Worm (Caenorhabditis elegans) whole organism, young adult: ENCODE measurements around the gene prx-5.
A peak's percentile ranks its signal among the peaks of the same experiment; 100 is the strongest.

Source experiments
- B0336.3 ChIP-seq: fragments of 200-800 bp; sonication (Bioruptor generic); IDR thresholded peaks from 2 replicates; pipeline ENCODE4 v1.3.6; 2022; ENCODE audit warnings: missing genetic modification characterization, missing compliant biosample characterization
- T07F8.4 ChIP-seq: sonication (generic microtip); optimal IDR thresholded peaks from 2 replicates; lab custom pipeline; 2016; ENCODE audit warnings: mild to moderate bottlenecking, missing genetic modification characterization, moderate library complexity, missing compliant biosample characterization
- Y56A3A.18 ChIP-seq: fragments of 200-800 bp; sonication (Bioruptor generic); IDR thresholded peaks from 2 replicates; pipeline ENCODE4 v1.3.6; 2022; ENCODE audit warnings: missing genetic modification reagents, missing genetic modification characterization, missing compliant biosample characterization
- athp-1 ChIP-seq: sonication (generic microtip); optimal IDR thresholded peaks from 2 replicates; lab custom pipeline; 2017; ENCODE audit warnings: mild to moderate bottlenecking, missing genetic modification characterization, missing compliant biosample characterization
- attf-5 ChIP-seq: fragments of 200-800 bp; sonication (Bioruptor generic); optimal IDR thresholded peaks from 2 replicates; lab custom pipeline; 2018; ENCODE audit warnings: mild to moderate bottlenecking, missing genetic modification characterization, missing compliant biosample characterization
- attf-6 ChIP-seq: fragments of 200-800 bp; sonication (Bioruptor generic); IDR thresholded peaks from 2 replicates; pipeline ENCODE4 v1.3.6; 2022; ENCODE audit warnings: missing genetic modification reagents, missing genetic modification characterization, missing compliant biosample characterization
- cebp-1 ChIP-seq, 2 experiments: fragments of 200-800 bp in 1 of 2; sonication (Bioruptor generic) in 1 of 2; sonication (generic microtip) in 1 of 2; IDR thresholded peaks in 1 of 2; optimal IDR thresholded peaks in 1 of 2; 2 replicates each; pipeline versions ENCODE4 v1.3.6 to Lab custom; 2017 to 2022; ENCODE audit warnings: missing compliant biosample characterization in 2 of 2, missing genetic modification characterization in 2 of 2, mild to moderate bottlenecking in 1 of 2, missing genetic modification reagents in 1 of 2, moderate library complexity in 1 of 2
- ceh-100 ChIP-seq: fragments of 200-800 bp; sonication (Bioruptor generic); IDR thresholded peaks from 2 replicates; pipeline ENCODE4 v1.3.6; 2022; ENCODE audit warnings: missing genetic modification reagents, missing genetic modification characterization, missing compliant biosample characterization
- ceh-40 ChIP-seq: fragments of 200-800 bp; sonication (Bioruptor generic); IDR thresholded peaks from 2 replicates; pipeline ENCODE4 v1.3.6; 2022; ENCODE audit warnings: missing genetic modification characterization, missing compliant biosample characterization
- ceh-58 ChIP-seq: fragments of 200-800 bp; sonication (Bioruptor generic); IDR thresholded peaks from 2 replicates; pipeline ENCODE4 v1.3.6; 2022; ENCODE audit warnings: missing genetic modification characterization, missing compliant biosample characterization
- dpff-1 ChIP-seq: sonication (generic microtip); optimal IDR thresholded peaks from 2 replicates; lab custom pipeline; 2017; ENCODE audit warnings: mild to moderate bottlenecking, missing genetic modification characterization, missing compliant biosample characterization
- efl-1 ChIP-seq: fragments of 150-350 bp; optimal IDR thresholded peaks from 2 replicates; lab custom pipeline; 2014; ENCODE audit warnings: missing biosample characterization, missing genetic modification reagents, missing genetic modification characterization
- egl-44 ChIP-seq: fragments of 200-800 bp; sonication (Bioruptor generic); IDR thresholded peaks from 2 replicates; pipeline ENCODE4 v1.3.6; 2022; ENCODE audit warnings: missing genetic modification reagents, missing genetic modification characterization, missing compliant biosample characterization
- gei-17 ChIP-seq: fragments of 200-800 bp; sonication (Bioruptor generic); optimal IDR thresholded peaks from 2 replicates; lab custom pipeline; 2018; ENCODE audit warnings: mild to moderate bottlenecking, missing genetic modification characterization, missing compliant biosample characterization
- hlh-12 ChIP-seq: sonication (generic microtip); optimal IDR thresholded peaks from 2 replicates; lab custom pipeline; 2016; ENCODE audit warnings: missing genetic modification characterization, missing compliant biosample characterization
- hlh-26 ChIP-seq: fragments of 200-800 bp; sonication (Bioruptor generic); conservative IDR thresholded peaks from 2 replicates; pipeline ENCODE4 v1.3.6; 2022; ENCODE audit warnings: missing genetic modification reagents, missing genetic modification characterization, missing compliant biosample characterization
- lin-26 ChIP-seq: fragments of 200-800 bp; sonication (Bioruptor generic); IDR thresholded peaks from 2 replicates; pipeline ENCODE4 v1.3.6; 2022; ENCODE audit warnings: missing genetic modification reagents, missing genetic modification characterization, missing compliant biosample characterization
- lin-35 ChIP-seq, 3 experiments: fragments of 150-350 bp in 2 of 3; sonication (generic microtip) in 1 of 3; optimal IDR thresholded peaks; 2 replicates each; lab custom pipeline; 2014 to 2018; ENCODE audit warnings: missing biosample characterization in 3 of 3, missing genetic modification characterization in 3 of 3, missing genetic modification reagents in 3 of 3
- lin-54 ChIP-seq: fragments of 200-800 bp; sonication (Bioruptor generic); optimal IDR thresholded peaks from 2 replicates; lab custom pipeline; 2018; ENCODE audit warnings: mild to moderate bottlenecking, missing genetic modification characterization, missing compliant biosample characterization
- lsy-27 ChIP-seq: sonication (generic microtip); optimal IDR thresholded peaks from 2 replicates; lab custom pipeline; 2017; ENCODE audit warnings: missing genetic modification characterization, mild to moderate bottlenecking, missing compliant biosample characterization, antibody characterized with exemption, missing genotype, borderline replicate concordance; ENCODE audit not compliant: insufficient read depth
- madf-3 ChIP-seq: fragments of 200-800 bp; sonication (Bioruptor generic); IDR thresholded peaks from 2 replicates; pipeline ENCODE4 v1.3.6; 2022; ENCODE audit warnings: missing genetic modification reagents, missing genetic modification characterization, missing compliant biosample characterization
- madf-8 ChIP-seq: fragments of 200-800 bp; sonication (Bioruptor generic); conservative IDR thresholded peaks from 2 replicates; pipeline ENCODE4 v1.3.6; 2022; ENCODE audit warnings: missing genetic modification reagents, missing genetic modification characterization, missing compliant biosample characterization
- mcd-1 ChIP-seq: fragments of 200-800 bp; sonication (Bioruptor generic); IDR thresholded peaks from 2 replicates; pipeline ENCODE4 v1.3.6; 2022; ENCODE audit warnings: missing genetic modification reagents, missing genetic modification characterization, missing compliant biosample characterization
- nfya-1 ChIP-seq: sonication (generic microtip); optimal IDR thresholded peaks from 2 replicates; lab custom pipeline; 2017; ENCODE audit warnings: antibody characterized with exemption, missing compliant biosample characterization, missing genetic modification characterization, borderline replicate concordance; ENCODE audit not compliant: insufficient read depth
- nhr-179 ChIP-seq: sonication (generic microtip); optimal IDR thresholded peaks from 2 replicates; lab custom pipeline; 2016; ENCODE audit warnings: mild to moderate bottlenecking, missing genetic modification characterization, missing compliant biosample characterization
- nhr-27 ChIP-seq: fragments of 200-800 bp; sonication (Bioruptor generic); optimal IDR thresholded peaks from 2 replicates; lab custom pipeline; 2018; ENCODE audit warnings: mild to moderate bottlenecking, missing genetic modification characterization, moderate library complexity, missing compliant biosample characterization
- nhr-80 ChIP-seq: sonication (generic microtip); optimal IDR thresholded peaks from 2 replicates; lab custom pipeline; 2016; ENCODE audit warnings: missing genetic modification characterization, missing compliant biosample characterization
- rec-8 ChIP-seq, 2 experiments: sonication (generic microtip); optimal IDR thresholded peaks; 2 replicates each; lab custom pipeline; 2016; ENCODE audit warnings: mild to moderate bottlenecking in 2 of 2, missing genetic modification characterization in 2 of 2, missing genetic modification reagents in 2 of 2, missing genotype in 2 of 2, missing biosample characterization in 1 of 2, missing compliant biosample characterization in 1 of 2, moderate library complexity in 1 of 2
- repo-1 ChIP-seq: sonication (generic microtip); optimal IDR thresholded peaks from 2 replicates; lab custom pipeline; 2017; ENCODE audit warnings: mild to moderate bottlenecking, missing genetic modification characterization, missing compliant biosample characterization
- rpc-1 ChIP-seq, 2 experiments: fragments of 150-350 bp in 1 of 2; sonication (generic microtip) in 1 of 2; optimal IDR thresholded peaks; 2 replicates each; lab custom pipeline; 2014 to 2018; ENCODE audit warnings: missing biosample characterization in 1 of 2, missing genetic modification characterization in 1 of 2, missing genetic modification reagents in 1 of 2, missing genotype in 1 of 2
- sea-2 ChIP-seq: fragments of 200-800 bp; sonication (Bioruptor generic); IDR thresholded peaks from 2 replicates; pipeline ENCODE4 v1.3.6; 2022; ENCODE audit warnings: missing genetic modification characterization, missing compliant biosample characterization
- snpc-1.1 ChIP-seq: sonication (generic microtip); optimal IDR thresholded peaks from 2 replicates; lab custom pipeline; 2017; ENCODE audit warnings: missing genetic modification characterization, mild to moderate bottlenecking, missing compliant biosample characterization, antibody characterized with exemption, moderate library complexity, missing genotype, missing genetic modification reagents; ENCODE audit not compliant: insufficient read depth
- snpc-1.3 ChIP-seq: sonication (generic microtip); optimal IDR thresholded peaks from 2 replicates; lab custom pipeline; 2017; ENCODE audit warnings: missing genetic modification characterization, mild to moderate bottlenecking, missing compliant biosample characterization, antibody characterized with exemption, moderate library complexity, missing genotype, missing genetic modification reagents; ENCODE audit not compliant: insufficient read depth
- somi-1 ChIP-seq: fragments of 200-800 bp; sonication (Bioruptor generic); optimal IDR thresholded peaks from 2 replicates; lab custom pipeline; 2018; ENCODE audit warnings: mild to moderate bottlenecking, missing genetic modification characterization, missing compliant biosample characterization
- unc-130 ChIP-seq: sonication (generic microtip); optimal IDR thresholded peaks from 2 replicates; lab custom pipeline; 2016; ENCODE audit warnings: missing genetic modification reagents, missing genetic modification characterization, missing compliant biosample characterization
- ztf-28 ChIP-seq: fragments of 200-800 bp; sonication (Bioruptor generic); IDR thresholded peaks from 2 replicates; pipeline ENCODE4 v1.3.6; 2022; ENCODE audit warnings: missing genetic modification reagents, missing genetic modification characterization, missing compliant biosample characterization

prx-5 gene

DNA sequence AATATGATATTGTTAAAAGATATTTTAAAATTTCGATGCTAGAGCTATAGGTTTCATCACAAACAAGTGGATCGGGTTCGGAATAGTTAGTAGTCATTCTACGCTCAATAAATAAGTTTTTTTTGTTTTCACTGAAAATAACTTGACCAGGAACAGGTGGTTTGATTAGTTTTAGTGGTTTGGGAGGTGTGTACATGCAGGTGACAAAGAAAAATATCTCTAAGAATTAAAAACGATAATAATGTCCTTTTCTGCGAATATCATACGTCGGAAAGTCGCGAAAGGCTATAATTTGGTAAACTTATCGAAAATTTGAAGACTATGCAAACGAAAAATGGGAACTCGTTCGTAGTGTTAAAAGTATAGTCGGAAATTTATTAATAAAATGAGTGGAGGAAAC lies 5.7 kb downstream of the prx-5 start, which contains the start of gene srg-15 (continued):
- TF ChIP-seq snpc-1.3 (tag; lab: Kevin White, UChicago): no peak
- no peak for TF ChIP-seq cebp-1 (GFP tag; IDR thresholded peaks at IDR 0.05; lab: Robert Waterston, UW)
- no peak for TF ChIP-seq cebp-1 (tag; optimal IDR thresholded peaks at IDR 0.05; lab: Kevin White, UChicago)
- TF ChIP-seq rpc-1 (optimal IDR thresholded peaks at IDR 0.05; lab: Kevin White, UChicago): no peak
- no peak for TF ChIP-seq rpc-1 (tag; optimal IDR thresholded peaks at IDR 0.05; lab: Kevin White, UChicago)
- no peak for TF ChIP-seq athp-1 (tag; lab: Kevin White, UChicago)

DNA sequence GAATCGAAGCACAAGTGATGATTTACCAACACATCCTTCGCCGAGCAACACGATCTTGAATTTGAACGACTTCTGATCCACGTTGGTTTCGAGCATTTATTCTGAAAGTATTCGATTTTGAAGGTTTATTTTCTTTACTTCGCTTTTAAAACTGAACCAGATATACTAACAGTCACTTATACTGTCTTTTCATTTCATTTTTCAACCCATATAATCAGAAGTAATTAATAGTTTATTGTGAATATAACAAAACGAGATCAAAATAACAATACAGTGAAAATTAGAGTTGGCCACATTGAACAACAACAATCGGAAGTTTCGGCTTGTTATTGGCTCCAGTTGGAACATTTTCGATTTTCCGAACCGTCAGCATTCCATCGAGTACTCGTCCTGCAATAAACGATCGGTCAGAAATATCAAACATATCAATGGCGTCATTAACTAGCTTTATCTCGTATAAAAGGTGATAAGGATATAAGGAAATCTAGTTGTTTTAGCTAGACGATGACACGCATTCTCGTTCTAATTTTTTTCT lies 10.4 kb downstream of the prx-5 start, which contains the start of the genes rab-21 and T01B7.13:
rab-21 (minus strand) TSS at position 101 of the 535 bp plus-strand sequence.
T01B7.13 (plus strand) TSS at position 485 of the 535 bp plus-strand sequence.
- TF ChIP-seq B0336.3 (GFP tag; lab: Robert Waterston, UW) (no peak), lin-54 (GFP tag; lab: Kevin White, UChicago) (no peak), hlh-26 (GFP tag; lab: Robert Waterston, UW) (no peak), lin-35 (GFP tag; optimal IDR thresholded peaks at IDR 0.05; lab: Kevin White, UChicago) (no peak), ceh-40 (GFP tag; lab: Robert Waterston, UW) (no peak), efl-1 (GFP tag; lab: Kevin White, UChicago) (no peak), sea-2 (no peak), repo-1 (no peak), nfya-1 (no peak), Y56A3A.18 (no peak), madf-8 (GFP tag; lab: Robert Waterston, UW) (no peak), ztf-28 (GFP tag; lab: Robert Waterston, UW) (no peak), attf-6 (GFP tag; lab: Robert Waterston, UW) (no peak), rpc-1 (optimal IDR thresholded peaks at IDR 0.05; lab: Kevin White, UChicago) (no peak), rpc-1 (tag; optimal IDR thresholded peaks at IDR 0.05; lab: Kevin White, UChicago) (no peak), dpff-1 (tag; lab: Kevin White, UChicago) (no peak)

DNA sequence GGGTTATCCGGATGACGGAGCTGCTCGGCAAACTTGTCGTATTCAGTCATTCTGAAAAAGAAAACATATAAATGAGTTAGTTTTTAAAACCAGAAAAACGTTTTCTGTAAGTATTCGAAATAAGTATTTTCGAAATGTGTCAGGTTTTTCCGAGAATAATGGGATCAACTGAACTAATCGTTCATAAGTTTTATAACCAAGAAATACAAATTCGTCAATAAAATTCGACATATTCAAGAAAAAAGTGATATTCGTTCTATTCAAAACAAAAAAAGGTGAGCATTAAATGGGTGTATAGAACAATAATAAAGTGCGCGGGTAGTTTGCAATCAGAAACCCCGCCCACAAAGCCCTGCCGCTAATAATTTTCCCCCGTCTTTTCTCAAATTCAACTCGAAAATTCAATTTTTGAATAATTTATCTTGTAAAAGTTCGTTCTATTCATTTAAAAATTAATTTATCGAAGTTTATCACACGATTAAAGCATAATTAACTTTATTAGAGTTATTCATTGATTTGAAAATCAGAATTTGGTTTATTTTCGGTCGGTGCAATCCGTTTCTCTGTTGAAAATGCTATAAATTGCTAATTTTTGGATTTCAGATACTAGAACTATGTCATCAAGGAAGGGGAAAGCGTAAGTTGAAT lies 11.7 kb downstream of the prx-5 start, which contains the start of the genes cyn-11 and T01B7.5:
cyn-11 (minus strand) TSS at position 51 of the 648 bp plus-strand sequence.
T01B7.5 (plus strand) TSS at position 598 of the 648 bp plus-strand sequence.
- TF ChIP-seq nhr-80 (tag; lab: Kevin White, UChicago) (peak; percentile 3), snpc-1.1 (tag; lab: Kevin White, UChicago) (no peak), rec-8 (tag; optimal IDR thresholded peaks at IDR 0.05; lab: Kevin White, UChicago) (no peak), ceh-100 (peak; percentile 25; the same call in 1 of the 2 replicates), egl-44 (GFP tag; lab: Robert Waterston, UW) (no peak), sea-2 (no peak), somi-1 (GFP tag; lab: Kevin White, UChicago) (no peak), ceh-58 (no peak), gei-17 (GFP tag; lab: Kevin White, UChicago) (no peak), nhr-27 (tag; lab: Kevin White, UChicago) (no peak), nhr-179 (tag; lab: Kevin White, UChicago) (no peak), lin-26 (no peak), lsy-27 (tag; lab: Kevin White, UChicago) (no peak), madf-3 (GFP tag; lab: Robert Waterston, UW) (no peak), mcd-1 (GFP tag; lab: Robert Waterston, UW) (no peak), efl-1 (GFP tag; lab: Kevin White, UChicago) (peak; percentile 46), hlh-12 (no peak), unc-130 (no peak), attf-5 (GFP tag; lab: Kevin White, UChicago) (peak; percentile 29), T07F8.4 (tag; lab: Kevin White, UChicago) (no peak)
